Worm (Caenorhabditis elegans): ENCODE results near the gene F20D6.12.
A peak's percentile ranks its signal among the peaks of the same experiment; 100 is the strongest.

F20D6.12 gene

ce11 chrV:8219550-8219949 lies 29.6 kb upstream of the F20D6.12 start:
- peak in 1 of 2 experiments; percentile 96 for TF ChIP-seq unc-62 (GFP tag; optimal IDR thresholded peaks at IDR 0.05 in 1 of 2)
- TF ChIP-seq unc-62 (tag; optimal IDR thresholded peaks at IDR 0.05) = no peak
- TF ChIP-seq zip-11 (GFP tag; IDR thresholded peaks at IDR 0.05) = no peak

- TF ChIP-seq aha-1 (tag) (peak; percentile 44), daf-16 (GFP tag; optimal IDR thresholded peaks at IDR 0.05) (no peak), daf-16 (tag; optimal IDR thresholded peaks at IDR 0.05) (peak; percentile 10), lin-1 (GFP tag; IDR thresholded peaks at IDR 0.05) (peak; percentile 14; the same call in 1 of the 2 replicates), nhr-25 (tag; optimal IDR thresholded peaks at IDR 0.05; ENCODE audit: borderline replicate concordance, insufficient read depth) (no peak), mdt-29 (GFP tag; IDR thresholded peaks at IDR 0.05) (peak; percentile 23; the same call in 1 of the 2 replicates), T20F7.1 (GFP tag; optimal IDR thresholded peaks at IDR 0.05) (no peak), dve-1 (tag; optimal IDR thresholded peaks at IDR 0.05; ENCODE audit: insufficient read depth) (peak; percentile 25), hlh-30 (tag; optimal IDR thresholded peaks at IDR 0.05; ENCODE audit: insufficient read depth) (peak; percentile 7), dmd-6 (GFP tag; IDR thresholded peaks at IDR 0.05) (peak; percentile 78), tra-1 (GFP tag; IDR thresholded peaks at IDR 0.05) (peak; percentile 32; the same call in 1 of the 2 replicates), fkh-10 (GFP tag; optimal IDR thresholded peaks at IDR 0.05) (peak; percentile 23), mxl-3 (GFP tag; optimal IDR thresholded peaks at IDR 0.05) (peak; percentile 34), hlh-11 (tag; optimal IDR thresholded peaks at IDR 0.05) (peak; percentile 71), unc-62 (GFP tag; optimal IDR thresholded peaks at IDR 0.05 in 1 of 2) (peak in 1 of 2 experiments; percentile 69), unc-62 (tag; optimal IDR thresholded peaks at IDR 0.05) (no peak), lin-29 (GFP tag; IDR thresholded peaks at IDR 0.05) (no peak), nhr-28 (tag; optimal IDR thresholded peaks at IDR 0.05) (peak; percentile 50)
Observed at ce11 chrV:8217661-8218265, 27.8 kb upstream of the F20D6.12 start, which contains the start of gene K07C11.8. K07C11.8 (minus strand) TSS chrV:8217884.

DNA sequence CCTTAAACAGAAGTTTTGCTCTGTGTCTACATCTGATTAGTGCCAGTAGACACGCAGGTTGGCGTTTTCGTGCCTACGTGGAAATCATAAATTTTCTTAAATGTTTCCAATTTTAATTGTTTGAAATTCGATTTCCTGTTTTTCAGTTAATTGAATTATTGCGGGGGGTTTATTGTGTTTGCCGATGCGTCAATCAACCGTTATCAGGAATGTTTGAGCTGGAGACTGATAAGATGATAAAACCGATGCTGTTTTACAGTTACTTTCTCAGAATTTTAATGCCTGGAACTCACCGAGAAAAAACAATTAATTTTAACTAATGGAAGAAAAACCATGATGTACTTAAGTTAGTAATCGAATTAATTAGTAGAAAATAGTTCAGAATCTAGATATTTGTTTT lies 27.2 kb upstream of the F20D6.12 start:
- peak; percentile 63 for TF ChIP-seq hlh-11 (tag; optimal IDR thresholded peaks at IDR 0.05)
- TF ChIP-seq F49E8.2 (tag; optimal IDR thresholded peaks at IDR 0.05; ENCODE audit: borderline replicate concordance) = no peak
- no peak for TF ChIP-seq set-16 (GFP tag; IDR thresholded peaks at IDR 0.05)
- TF ChIP-seq cey-2 (tag; optimal IDR thresholded peaks at IDR 0.05; ENCODE audit: borderline replicate concordance, insufficient read depth) = no peak
- TF ChIP-seq nhr-11 (tag; optimal IDR thresholded peaks at IDR 0.05) = no peak
- peak; percentile 53; the same call in 1 of the 2 replicates for TF ChIP-seq tra-1 (GFP tag; IDR thresholded peaks at IDR 0.05)
- no peak for TF ChIP-seq ces-1 (GFP tag; optimal IDR thresholded peaks at IDR 0.05)
- TF ChIP-seq spr-1 (tag; optimal IDR thresholded peaks at IDR 0.05) = no peak
- no peak for TF ChIP-seq ceh-44 (GFP tag; IDR thresholded peaks at IDR 0.05)
- peak in 1 of 2 experiments; percentile 23 for TF ChIP-seq hif-1 (tag; optimal IDR thresholded peaks at IDR 0.05)
- no peak for TF ChIP-seq pha-4 (GFP tag; IDR thresholded peaks at IDR 0.05)
- no peak for TF ChIP-seq pha-4 (tag; optimal IDR thresholded peaks at IDR 0.05)
- no peak for TF ChIP-seq F26F4.8 (GFP tag; conservative IDR thresholded peaks at IDR 0.05)
- TF ChIP-seq unc-130 (GFP tag; optimal IDR thresholded peaks at IDR 0.05) = no peak
- TF ChIP-seq Y75B8A.6 (GFP tag; IDR thresholded peaks at IDR 0.05) = no peak
- no peak for TF ChIP-seq Y105C5A.15 (GFP tag; IDR thresholded peaks at IDR 0.05)
- TF ChIP-seq nhr-28 (tag; optimal IDR thresholded peaks at IDR 0.05) = peak; percentile 25
- TF ChIP-seq dve-1 (tag; optimal IDR thresholded peaks at IDR 0.05; ENCODE audit: insufficient read depth) = peak; percentile 45
- TF ChIP-seq lin-38 (GFP tag; IDR thresholded peaks at IDR 0.05) = no peak
- no peak for TF ChIP-seq aly-2 (tag; optimal IDR thresholded peaks at IDR 0.05)
- TF ChIP-seq pqm-1 (tag; optimal IDR thresholded peaks at IDR 0.05) = peak; percentile 66
- peak; percentile 81 for TF ChIP-seq dmd-6 (GFP tag; IDR thresholded peaks at IDR 0.05)
- TF ChIP-seq daf-8 (GFP tag; IDR thresholded peaks at IDR 0.05) = no peak
- peak; percentile 53 for TF ChIP-seq lin-1 (GFP tag; IDR thresholded peaks at IDR 0.05)
- TF ChIP-seq dmd-9 (GFP tag; IDR thresholded peaks at IDR 0.05) = no peak
- TF ChIP-seq sdz-12 (GFP tag; optimal IDR thresholded peaks at IDR 0.05) = no peak
- no peak for TF ChIP-seq Y5F2A.4 (GFP tag; optimal IDR thresholded peaks at IDR 0.05)
- TF ChIP-seq dmd-8 (GFP tag; IDR thresholded peaks at IDR 0.05) = no peak
- TF ChIP-seq madf-9 (GFP tag; conservative IDR thresholded peaks at IDR 0.05) = no peak
- TF ChIP-seq lin-29 (GFP tag; IDR thresholded peaks at IDR 0.05) = no peak
- TF ChIP-seq php-3 (GFP tag; IDR thresholded peaks at IDR 0.05) = peak; percentile 77
- no peak for TF ChIP-seq zag-1 (tag; optimal IDR thresholded peaks at IDR 0.05)
- no peak for TF ChIP-seq daf-16 (GFP tag; optimal IDR thresholded peaks at IDR 0.05)
- TF ChIP-seq daf-16 (tag; optimal IDR thresholded peaks at IDR 0.05) = peak; percentile 60
- no peak for TF ChIP-seq mep-1 (tag; optimal IDR thresholded peaks at IDR 0.05)

All from whole organism, L4 larva.